Worm (Caenorhabditis elegans): ENCODE results near the gene rpl-26.

DNA sequence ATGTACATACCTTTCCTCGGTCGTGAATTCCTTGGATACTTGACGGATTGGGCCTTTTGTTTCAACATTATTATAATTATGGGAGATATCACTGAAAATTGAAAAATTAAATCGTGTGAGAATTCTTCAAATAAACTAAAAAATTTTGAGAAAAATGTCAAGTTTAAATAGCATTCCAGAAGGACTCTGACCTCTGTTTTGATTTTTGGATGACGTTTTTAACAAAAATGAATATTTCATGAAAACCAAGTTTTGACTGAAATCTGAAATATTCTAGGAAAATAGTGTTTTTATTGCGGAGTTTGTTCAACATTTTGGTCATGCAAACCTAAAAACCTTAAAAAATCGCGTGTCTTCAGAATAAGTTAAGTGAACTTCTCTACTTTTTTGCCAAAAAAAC lies 46.4 kb upstream of the rpl-26 start, which contains the start of gene glb-27:
- TF ChIP-seq flt-1 (GFP tag; IDR thresholded peaks at IDR 0.05) (no peak), klf-2 (GFP tag; conservative IDR thresholded peaks at IDR 0.05) (no peak), ztf-29 (GFP tag; IDR thresholded peaks at IDR 0.05) (no peak), ztf-23 (GFP tag; IDR thresholded peaks at IDR 0.05) (no peak), med-1 (GFP tag; optimal IDR thresholded peaks at IDR 0.05; ENCODE audit: insufficient read depth) (no peak), cog-1 (tag; optimal IDR thresholded peaks at IDR 0.05) (no peak), ref-1 (GFP tag; conservative IDR thresholded peaks at IDR 0.05) (no peak)
